Worm (Caenorhabditis elegans) whole organism, L1 larva: ENCODE data around the gene sdz-18.

Experiments
- alr-1 ChIP-seq: fragments of 200-800 bp; sonication (Bioruptor generic); optimal IDR thresholded peaks from 2 replicates; lab custom pipeline; 2018; ENCODE audit warnings: borderline replicate concordance, mild to moderate bottlenecking, missing genetic modification characterization, missing compliant biosample characterization
- blmp-1 ChIP-seq: fragments of 150-350 bp; optimal IDR thresholded peaks from 2 replicates; lab custom pipeline; 2014; ENCODE audit warnings: missing biosample characterization, missing genetic modification characterization
- ceh-63 ChIP-seq: fragments of 200-800 bp; sonication (Bioruptor generic); optimal IDR thresholded peaks from 2 replicates; lab custom pipeline; 2018; ENCODE audit warnings: mild to moderate bottlenecking, missing genetic modification characterization, missing compliant biosample characterization
- ceh-82 ChIP-seq, 3 experiments: fragments of 150-350 bp in 1 of 3; sonication (generic microtip) in 2 of 3; optimal IDR thresholded peaks; 2 replicates each; lab custom pipeline; 2014 to 2017; ENCODE audit warnings: missing biosample characterization in 3 of 3, missing genetic modification characterization in 3 of 3
- ces-1 ChIP-seq: fragments of 150-350 bp; optimal IDR thresholded peaks from 2 replicates; lab custom pipeline; 2014; ENCODE audit warnings: missing biosample characterization, missing genetic modification reagents, missing genetic modification characterization
- dpl-1 ChIP-seq, 3 experiments: fragments of 150-350 bp in 2 of 3; sonication (generic microtip) in 1 of 3; optimal IDR thresholded peaks; 2 replicates each; lab custom pipeline; 2014 to 2017; ENCODE audit warnings: missing biosample characterization in 3 of 3, missing genetic modification characterization in 3 of 3, missing genetic modification reagents in 3 of 3
- efl-3 ChIP-seq: fragments of 200-800 bp; sonication (Bioruptor generic); optimal IDR thresholded peaks from 2 replicates; lab custom pipeline; 2018; ENCODE audit warnings: mild to moderate bottlenecking, missing genetic modification characterization, missing compliant biosample characterization
- egl-27 ChIP-seq, 2 experiments: fragments of 150-350 bp in 1 of 2; sonication (generic microtip); optimal IDR thresholded peaks; 3 replicates each; lab custom pipeline; 2017 to 2018; ENCODE audit warnings: missing biosample characterization in 2 of 2, missing genetic modification characterization in 2 of 2, missing genetic modification reagents in 2 of 2
- ets-5 ChIP-seq: fragments of 200-800 bp; sonication (Bioruptor generic); IDR thresholded peaks from 2 replicates; pipeline ENCODE4 v1.3.6; 2022; ENCODE audit warnings: missing genetic modification characterization, missing compliant biosample characterization
- hpl-2 ChIP-seq: fragments of 150-350 bp; optimal IDR thresholded peaks from 2 replicates; lab custom pipeline; 2014; ENCODE audit warnings: missing biosample characterization, missing genetic modification reagents, missing genetic modification characterization
- jun-1 ChIP-seq: fragments of 150-350 bp; optimal IDR thresholded peaks from 2 replicates; lab custom pipeline; 2014; ENCODE audit warnings: missing biosample characterization, missing genetic modification reagents, missing genetic modification characterization
- lin-13 ChIP-seq: fragments of 150-350 bp; optimal IDR thresholded peaks from 2 replicates; lab custom pipeline; 2014; ENCODE audit warnings: missing biosample characterization, missing genetic modification reagents, missing genetic modification characterization
- lin-14 ChIP-seq: fragments of 200-800 bp; sonication (Bioruptor generic); optimal IDR thresholded peaks from 2 replicates; lab custom pipeline; 2018; ENCODE audit warnings: mild to moderate bottlenecking, missing genetic modification characterization, moderate library complexity, missing compliant biosample characterization
- lin-35 ChIP-seq, 2 experiments: fragments of 150-350 bp; optimal IDR thresholded peaks; 2 replicates each; lab custom pipeline; 2014; ENCODE audit warnings: missing biosample characterization in 2 of 2, missing genetic modification characterization in 2 of 2, missing genetic modification reagents in 2 of 2
- lin-39 ChIP-seq: fragments of 150-350 bp; optimal IDR thresholded peaks from 2 replicates; lab custom pipeline; 2014; ENCODE audit warnings: missing biosample characterization, missing genetic modification reagents, missing genetic modification characterization
- lir-3 ChIP-seq: sonication (generic microtip); optimal IDR thresholded peaks from 2 replicates; lab custom pipeline; 2016; ENCODE audit warnings: mild to moderate bottlenecking, missing genetic modification characterization, moderate library complexity, missing compliant biosample characterization; ENCODE audit not compliant: poor library complexity
- lsy-2 ChIP-seq, 2 experiments: fragments of 150-350 bp; optimal IDR thresholded peaks; 2 replicates each; lab custom pipeline; 2014; ENCODE audit warnings: missing biosample characterization in 2 of 2, missing genetic modification characterization in 2 of 2
- mdl-1 ChIP-seq, 2 experiments: fragments of 150-350 bp; optimal IDR thresholded peaks; 2 replicates each; lab custom pipeline; 2014 to 2017; ENCODE audit warnings: missing biosample characterization in 2 of 2, missing genetic modification characterization in 2 of 2, inconsistent platforms in 1 of 2
- mef-2 ChIP-seq: fragments of 150-350 bp; optimal IDR thresholded peaks from 2 replicates; lab custom pipeline; 2014; ENCODE audit warnings: missing biosample characterization, missing genetic modification characterization
- nhr-12 ChIP-seq: sonication (generic microtip); optimal IDR thresholded peaks from 2 replicates; lab custom pipeline; 2017; ENCODE audit warnings: missing biosample characterization, missing genetic modification characterization
- nhr-19 ChIP-seq: fragments of 200-800 bp; sonication (Bioruptor generic); conservative IDR thresholded peaks from 2 replicates; pipeline ENCODE4 v1.3.6; 2022; ENCODE audit warnings: missing genetic modification characterization, missing compliant biosample characterization
- nhr-20 ChIP-seq: sonication (generic microtip); optimal IDR thresholded peaks from 2 replicates; lab custom pipeline; 2016; ENCODE audit warnings: mild to moderate bottlenecking, missing genetic modification characterization, missing compliant biosample characterization
- nhr-237 ChIP-seq: fragments of 150-350 bp; optimal IDR thresholded peaks from 2 replicates; lab custom pipeline; 2014; ENCODE audit warnings: missing biosample characterization, missing genetic modification characterization
- nhr-28 ChIP-seq: fragments of 150-350 bp; optimal IDR thresholded peaks from 2 replicates; lab custom pipeline; 2014; ENCODE audit warnings: missing biosample characterization, missing genetic modification characterization
- nhr-84 ChIP-seq: sonication (generic microtip); optimal IDR thresholded peaks from 2 replicates; lab custom pipeline; 2017; ENCODE audit warnings: missing biosample characterization, missing genetic modification characterization
- pag-3 ChIP-seq: sonication (generic microtip); optimal IDR thresholded peaks from 2 replicates; lab custom pipeline; 2017; ENCODE audit warnings: missing genetic modification characterization, mild to moderate bottlenecking, missing compliant biosample characterization, antibody characterized with exemption, borderline replicate concordance; ENCODE audit not compliant: insufficient read depth
- rnt-1 ChIP-seq: sonication (generic microtip); optimal IDR thresholded peaks from 2 replicates; lab custom pipeline; 2016; ENCODE audit warnings: mild to moderate bottlenecking, missing genetic modification characterization, moderate library complexity, missing compliant biosample characterization
- snu-23 ChIP-seq: sonication (generic microtip); optimal IDR thresholded peaks from 2 replicates; lab custom pipeline; 2016; ENCODE audit warnings: missing genetic modification characterization, missing compliant biosample characterization
- sup-37 ChIP-seq: fragments of 200-800 bp; sonication (Bioruptor generic); optimal IDR thresholded peaks from 2 replicates; lab custom pipeline; 2018; ENCODE audit warnings: mild to moderate bottlenecking, missing genetic modification characterization, missing compliant biosample characterization
- tbx-2 ChIP-seq: sonication (generic microtip); optimal IDR thresholded peaks from 2 replicates; lab custom pipeline; 2016; ENCODE audit warnings: missing genetic modification characterization, missing compliant biosample characterization
- tlp-1 ChIP-seq: fragments of 150-350 bp; optimal IDR thresholded peaks from 2 replicates; lab custom pipeline; 2014; ENCODE audit warnings: missing biosample characterization, missing genetic modification characterization
- unc-130 ChIP-seq: fragments of 150-350 bp; optimal IDR thresholded peaks from 2 replicates; lab custom pipeline; 2017; ENCODE audit warnings: missing biosample characterization, missing genetic modification characterization, inconsistent platforms
- unc-62 ChIP-seq: fragments of 150-350 bp; optimal IDR thresholded peaks from 2 replicates; lab custom pipeline; 2014; ENCODE audit warnings: missing biosample characterization, missing genetic modification reagents, missing genetic modification characterization
- unc-98 ChIP-seq: fragments of 200-800 bp; sonication (Bioruptor generic); IDR thresholded peaks from 2 replicates; pipeline ENCODE4 v1.3.6; 2022; ENCODE audit warnings: missing genetic modification characterization, missing compliant biosample characterization
- ztf-11 ChIP-seq, 2 experiments: sonication (generic microtip); optimal IDR thresholded peaks; 2 replicates each; lab custom pipeline; 2016 to 2017; ENCODE audit warnings: missing genetic modification characterization in 2 of 2, missing biosample characterization in 1 of 2, missing compliant biosample characterization in 1 of 2

Gene sdz-18

DNA sequence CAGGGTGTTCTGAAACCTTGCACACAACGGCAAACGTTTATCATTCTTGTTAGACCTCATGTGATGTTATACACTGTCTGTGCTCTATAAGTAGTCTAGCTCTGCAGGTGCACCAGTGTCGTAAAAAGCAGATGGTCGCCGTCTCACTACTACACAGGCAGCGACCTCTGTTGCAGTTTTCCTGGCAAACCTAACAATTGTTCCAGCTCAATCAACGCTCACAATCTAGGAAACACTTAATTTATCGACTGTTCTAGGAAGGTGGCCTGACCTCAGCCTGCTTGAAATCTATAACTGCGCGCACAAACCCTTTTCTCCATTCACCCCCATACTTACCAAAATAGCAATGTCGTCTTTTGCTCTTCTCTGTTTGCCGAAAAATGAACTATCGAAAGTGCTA, 18.0 kb upstream of the sdz-18 start, which contains the start of gene fbxb-11:
Gene fbxb-11, plus strand, starts transcription at position 301 of the 400 bp plus-strand sequence.
- TF ChIP-seq lin-35 (GFP tag; optimal IDR thresholded peaks at IDR 0.05; lab: Kevin White, UChicago) = no peak
- no peak for TF ChIP-seq unc-98 (GFP tag; lab: Robert Waterston, UW)
- TF ChIP-seq nhr-237 (tag; lab: Kevin White, UChicago) = no peak
- TF ChIP-seq hpl-2 (GFP tag; lab: Kevin White, UChicago) = no peak
- TF ChIP-seq ets-5 = no peak
- TF ChIP-seq dpl-1 (GFP tag; optimal IDR thresholded peaks at IDR 0.05; lab: Kevin White, UChicago) = no peak
- TF ChIP-seq mdl-1 (tag; optimal IDR thresholded peaks at IDR 0.05; lab: Kevin White, UChicago) = no peak
- no peak for TF ChIP-seq unc-62 (GFP tag; lab: Kevin White, UChicago)
- no peak for TF ChIP-seq nhr-20 (tag; lab: Kevin White, UChicago)
- no peak for TF ChIP-seq mef-2 (tag; lab: Kevin White, UChicago)
- TF ChIP-seq lin-39 = no peak
- TF ChIP-seq lir-3 (tag; lab: Kevin White, UChicago) = no peak
- no peak for TF ChIP-seq alr-1
- no peak for TF ChIP-seq tbx-2 (tag; lab: Kevin White, UChicago)
- TF ChIP-seq nhr-19 (GFP tag; lab: Robert Waterston, UW) = no peak
- no peak for TF ChIP-seq nhr-28 (tag; lab: Kevin White, UChicago)
- no peak for TF ChIP-seq ceh-63 (GFP tag; lab: Kevin White, UChicago)
- TF ChIP-seq, all 84 proteins: peak for 0

DNA sequence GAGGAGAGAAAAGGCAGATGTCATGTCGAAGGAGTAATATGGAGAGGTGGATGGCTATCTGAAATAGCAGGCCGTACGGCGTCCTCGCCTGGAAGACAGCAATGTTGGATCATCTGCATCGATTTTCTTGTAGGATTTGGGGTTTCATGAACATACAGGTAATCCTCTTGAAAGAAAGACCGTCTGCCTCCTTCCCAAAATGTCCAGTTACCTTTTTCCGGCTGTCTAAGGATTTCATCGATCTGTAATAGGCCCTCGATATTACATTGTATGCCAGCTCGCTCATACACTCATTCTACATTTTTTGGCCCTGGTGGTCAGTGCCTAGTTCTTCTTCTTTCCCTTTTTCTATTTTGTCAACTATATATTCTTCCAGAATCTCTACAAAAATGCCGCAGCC, 16.1 kb upstream of the sdz-18 start, which contains the start of the genes fbxb-5 and btb-8:
Gene fbxb-5, minus strand, starts transcription at position 101 of the 400 bp plus-strand sequence.
Gene btb-8, plus strand, starts transcription at position 377 of the 400 bp plus-strand sequence.
- TF ChIP-seq rnt-1 (tag; lab: Kevin White, UChicago) = no peak
- TF ChIP-seq nhr-84 (tag; lab: Kevin White, UChicago) = no peak
- TF ChIP-seq jun-1 (tag; lab: Kevin White, UChicago) = no peak
- TF ChIP-seq pag-3 (tag; lab: Kevin White, UChicago) = no peak
- no peak for TF ChIP-seq tlp-1 (tag; lab: Kevin White, UChicago)
- no peak for TF ChIP-seq lin-14 (GFP tag; lab: Kevin White, UChicago)
- TF ChIP-seq dpl-1 (GFP tag; optimal IDR thresholded peaks at IDR 0.05; lab: Kevin White, UChicago) = no peak

DNA sequence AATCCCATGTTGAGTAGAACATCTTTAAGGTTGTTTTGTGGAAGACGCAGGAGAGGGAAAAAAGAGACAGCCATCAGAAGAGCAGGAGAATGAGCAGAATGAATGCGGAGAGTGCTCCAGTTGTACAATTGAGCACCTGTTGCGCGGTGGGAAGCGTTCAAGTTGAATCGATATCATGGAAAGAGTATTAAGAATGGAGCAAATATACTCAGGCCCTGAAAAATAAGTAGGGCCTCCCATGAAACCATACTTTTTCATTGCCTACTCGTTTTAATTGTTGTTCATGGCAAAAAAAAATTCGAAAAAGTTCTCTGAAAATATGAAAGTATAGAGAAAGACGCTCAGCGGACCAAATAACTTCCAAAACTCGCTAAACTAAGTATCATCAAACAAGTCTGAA, 12.9 kb upstream of the sdz-18 start, which contains the start of gene fbxb-48:
Gene fbxb-48, minus strand, starts transcription at position 101 of the 400 bp plus-strand sequence.
- TF ChIP-seq nhr-20 (tag; lab: Kevin White, UChicago) (no peak), nhr-28 (tag; lab: Kevin White, UChicago) (no peak), ztf-11 (tag; optimal IDR thresholded peaks at IDR 0.05; lab: Kevin White, UChicago) (no peak), egl-27 (tag; optimal IDR thresholded peaks at IDR 0.05; lab: Kevin White, UChicago) (no peak), blmp-1 (tag; lab: Kevin White, UChicago) (no peak), efl-3 (no peak), unc-130 (tag; lab: Kevin White, UChicago) (no peak), ces-1 (GFP tag; lab: Kevin White, UChicago) (no peak), hpl-2 (GFP tag; lab: Kevin White, UChicago) (no peak), lsy-2 (tag; optimal IDR thresholded peaks at IDR 0.05; lab: Kevin White, UChicago) (no peak), jun-1 (tag; lab: Kevin White, UChicago) (no peak), nhr-12 (tag; lab: Kevin White, UChicago) (no peak), sup-37 (GFP tag; lab: Kevin White, UChicago) (no peak), rnt-1 (tag; lab: Kevin White, UChicago) (no peak), mef-2 (tag; lab: Kevin White, UChicago) (no peak), snu-23 (GFP tag; lab: Kevin White, UChicago) (no peak), lin-13 (GFP tag; lab: Kevin White, UChicago) (no peak), ceh-82 (tag; optimal IDR thresholded peaks at IDR 0.05; lab: Kevin White, UChicago) (no peak)
- TF ChIP-seq, all 84 proteins: peak for 0
